Worm (Caenorhabditis elegans): ENCODE data around the gene rnp-9.

DNA sequence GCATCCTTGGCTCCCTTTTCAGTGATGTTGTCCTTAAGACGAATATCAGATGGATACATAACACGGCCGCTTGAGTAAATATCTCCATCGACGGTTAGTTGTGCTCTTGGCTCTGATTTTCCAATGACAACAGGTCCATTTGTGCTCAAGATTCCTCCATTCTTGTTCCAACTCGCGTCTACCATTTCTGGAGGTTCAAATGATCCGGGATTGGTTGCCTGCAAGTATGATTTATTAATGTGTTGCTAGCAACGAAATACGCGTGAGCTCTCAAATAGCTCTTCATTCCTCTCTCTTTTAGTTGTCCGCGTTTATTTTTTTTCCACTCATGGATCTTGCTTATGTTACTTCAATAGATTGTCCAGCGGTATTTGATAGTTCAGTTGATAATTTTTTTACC is 16.6 kb downstream of the rnp-9 start, which contains the start of gene arrd-28:
- TF ChIP-seq mep-1 (tag; optimal IDR thresholded peaks at IDR 0.05) = no peak
- no peak for TF ChIP-seq unc-62 (GFP tag; optimal IDR thresholded peaks at IDR 0.05)

Data from whole organism, L1 larva.